Worm (Caenorhabditis elegans): ENCODE data around the gene F20C5.11.

The F20C5.11 gene

ce11 chrIV:8728122-8728521 lies 33.7 kb downstream of the F20C5.11 start, which contains the start of gene otub-3:
TSS of gene otub-3 (plus strand) at chrIV:8728177.
- TF ChIP-seq snpc-3.4 (tag; optimal IDR thresholded peaks at IDR 0.05) = no peak
- no peak for TF ChIP-seq K11D2.4 (GFP tag; IDR thresholded peaks at IDR 0.05)
- no peak for TF ChIP-seq ceh-100 (GFP tag; IDR thresholded peaks at IDR 0.05)
- TF ChIP-seq athp-1 (tag; optimal IDR thresholded peaks at IDR 0.05) = peak; percentile 4
- peak; percentile 74 for TF ChIP-seq madf-8 (GFP tag; conservative IDR thresholded peaks at IDR 0.05)
- TF ChIP-seq hrde-1 (tag; optimal IDR thresholded peaks at IDR 0.05; ENCODE audit: borderline replicate concordance) = peak; percentile 24
- TF ChIP-seq madf-6 (GFP tag; IDR thresholded peaks at IDR 0.05) = peak; percentile 85
- no peak for TF ChIP-seq ztf-25 (GFP tag; IDR thresholded peaks at IDR 0.05)
- no peak for TF ChIP-seq ccch-3 (GFP tag; optimal IDR thresholded peaks at IDR 0.05)
- TF ChIP-seq lin-54 (GFP tag; optimal IDR thresholded peaks at IDR 0.05) = peak; percentile 13
- TF ChIP-seq nfya-2 (GFP tag; IDR thresholded peaks at IDR 0.05) = no peak
- TF ChIP-seq B0336.3 (GFP tag; IDR thresholded peaks at IDR 0.05) = peak; percentile 44; the same call in 1 of the 2 replicates
- no peak for TF ChIP-seq ama-1 (optimal IDR thresholded peaks at IDR 0.05)
- TF ChIP-seq ama-1 (GFP tag; optimal IDR thresholded peaks at IDR 0.05) = peak in 1 of 2 experiments; percentile 18
- TF ChIP-seq attf-6 (GFP tag; IDR thresholded peaks at IDR 0.05) = 0 out of 2 replicates have a peak, but pooled peaks have one; percentile 57
- TF ChIP-seq ztf-6 (GFP tag; IDR thresholded peaks at IDR 0.05) = no peak
- TF ChIP-seq sea-2 (GFP tag; IDR thresholded peaks at IDR 0.05) = no peak
- peak; percentile 66 for TF ChIP-seq xnd-1 (tag; optimal IDR thresholded peaks at IDR 0.05)
- TF ChIP-seq rcor-1 (GFP tag; IDR thresholded peaks at IDR 0.05) = no peak
- TF ChIP-seq efl-1 (GFP tag; optimal IDR thresholded peaks at IDR 0.05) = peak; percentile 78
- TF ChIP-seq repo-1 (tag; optimal IDR thresholded peaks at IDR 0.05) = peak; percentile 20

- TF ChIP-seq attf-3 (GFP tag; conservative IDR thresholded peaks at IDR 0.05) (peak; percentile 75), madf-6 (GFP tag; IDR thresholded peaks at IDR 0.05) (no peak)
Measured at ce11 chrIV:8725345-8725744, 36.5 kb downstream of the F20C5.11 start, which contains the start of gene pgm-3. TSS of gene pgm-3 (plus strand) at chrIV:8725722.

ce11 chrIV:8724907-8725306 lies 36.9 kb downstream of the F20C5.11 start:
- TF ChIP-seq let-607 (tag; optimal IDR thresholded peaks at IDR 0.05) (no peak), madf-10 (tag; optimal IDR thresholded peaks at IDR 0.05) (no peak), bed-1 (GFP tag; IDR thresholded peaks at IDR 0.05) (no peak), F33H1.4 (GFP tag; IDR thresholded peaks at IDR 0.05) (peak; percentile 83), nhr-27 (tag; optimal IDR thresholded peaks at IDR 0.05) (no peak), snpc-1.1 (tag; optimal IDR thresholded peaks at IDR 0.05; ENCODE audit: insufficient read depth) (no peak), D2030.7 (GFP tag; IDR thresholded peaks at IDR 0.05) (0 out of 2 replicates have a peak, but pooled peaks have one; percentile 35), rec-8 (tag; optimal IDR thresholded peaks at IDR 0.05) (no peak), lin-35 (GFP tag; optimal IDR thresholded peaks at IDR 0.05) (no peak), ama-1 (optimal IDR thresholded peaks at IDR 0.05) (no peak), ama-1 (GFP tag; optimal IDR thresholded peaks at IDR 0.05) (no peak), Y79H2A.3 (GFP tag; conservative IDR thresholded peaks at IDR 0.05) (no peak), bed-2 (GFP tag; IDR thresholded peaks at IDR 0.05) (no peak), repo-1 (tag; optimal IDR thresholded peaks at IDR 0.05) (no peak), lsl-1 (GFP tag; optimal IDR thresholded peaks at IDR 0.05) (peak; percentile 78), ceh-100 (GFP tag; IDR thresholded peaks at IDR 0.05) (no peak), ets-4 (GFP tag; optimal IDR thresholded peaks at IDR 0.05) (no peak), xnd-1 (tag; optimal IDR thresholded peaks at IDR 0.05) (peak; percentile 59), zfh-2 (GFP tag; conservative IDR thresholded peaks at IDR 0.05) (no peak), Y56A3A.18 (GFP tag; IDR thresholded peaks at IDR 0.05) (no peak), egl-44 (GFP tag; IDR thresholded peaks at IDR 0.05) (no peak), madf-8 (GFP tag; conservative IDR thresholded peaks at IDR 0.05) (peak; percentile 82), F37B4.10 (GFP tag; IDR thresholded peaks at IDR 0.05) (no peak), attf-6 (GFP tag; IDR thresholded peaks at IDR 0.05) (no peak), mel-28 (tag; optimal IDR thresholded peaks at IDR 0.05; ENCODE audit: borderline replicate concordance) (no peak), aptf-2 (GFP tag; conservative IDR thresholded peaks at IDR 0.05) (no peak), lin-26 (GFP tag; IDR thresholded peaks at IDR 0.05) (no peak), ztf-25 (GFP tag; IDR thresholded peaks at IDR 0.05) (no peak), F23B12.7 (tag; optimal IDR thresholded peaks at IDR 0.05; ENCODE audit: insufficient read depth) (no peak), efl-1 (GFP tag; optimal IDR thresholded peaks at IDR 0.05) (peak; percentile 44), mes-4 (tag; optimal IDR thresholded peaks at IDR 0.05) (no peak)
